Worm (Caenorhabditis elegans): ENCODE data around the gene str-198.

str-198 gene

DNA sequence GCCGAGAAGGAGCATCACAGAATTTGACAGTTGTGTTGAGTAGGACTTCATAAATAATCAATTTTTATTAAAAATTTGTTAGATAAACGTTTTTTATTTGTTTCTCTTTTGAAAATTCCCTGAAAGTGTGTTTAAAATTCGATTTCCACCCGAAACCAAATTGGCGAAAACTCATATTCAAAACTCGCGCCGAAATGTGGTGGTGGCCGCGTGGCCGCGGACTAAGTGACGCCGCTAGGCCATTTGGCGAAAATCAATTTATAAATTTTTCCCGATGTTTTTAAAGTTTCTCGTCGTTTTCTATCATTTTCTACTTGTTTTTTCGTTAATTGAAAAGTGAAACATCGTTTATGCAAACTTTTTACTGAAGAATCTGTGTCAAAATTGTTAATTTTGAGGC, 25.0 kb upstream of the str-198 start:
- TF ChIP-seq zag-1 (tag; optimal IDR thresholded peaks at IDR 0.05) (no peak), sma-9 (GFP tag; optimal IDR thresholded peaks at IDR 0.05) (peak; percentile 32), sma-9 (tag; optimal IDR thresholded peaks at IDR 0.05) (no peak), gmeb-1 (tag; optimal IDR thresholded peaks at IDR 0.05) (peak; percentile 87), sma-3 (GFP tag; optimal IDR thresholded peaks at IDR 0.05) (peak; percentile 52), nhr-10 (tag; optimal IDR thresholded peaks at IDR 0.05) (no peak), snpc-4 (tag; optimal IDR thresholded peaks at IDR 0.05) (peak; percentile 31), nhr-11 (tag; optimal IDR thresholded peaks at IDR 0.05) (no peak), unc-55 (GFP tag; optimal IDR thresholded peaks at IDR 0.05) (peak; percentile 41), nhr-129 (tag; optimal IDR thresholded peaks at IDR 0.05) (peak; percentile 12), C34F6.9 (tag; optimal IDR thresholded peaks at IDR 0.05) (peak; percentile 2), nhr-25 (tag; optimal IDR thresholded peaks at IDR 0.05) (no peak), crh-2 (tag; optimal IDR thresholded peaks at IDR 0.05) (peak; percentile 42), lin-13 (GFP tag; optimal IDR thresholded peaks at IDR 0.05) (peak; percentile 4)

DNA sequence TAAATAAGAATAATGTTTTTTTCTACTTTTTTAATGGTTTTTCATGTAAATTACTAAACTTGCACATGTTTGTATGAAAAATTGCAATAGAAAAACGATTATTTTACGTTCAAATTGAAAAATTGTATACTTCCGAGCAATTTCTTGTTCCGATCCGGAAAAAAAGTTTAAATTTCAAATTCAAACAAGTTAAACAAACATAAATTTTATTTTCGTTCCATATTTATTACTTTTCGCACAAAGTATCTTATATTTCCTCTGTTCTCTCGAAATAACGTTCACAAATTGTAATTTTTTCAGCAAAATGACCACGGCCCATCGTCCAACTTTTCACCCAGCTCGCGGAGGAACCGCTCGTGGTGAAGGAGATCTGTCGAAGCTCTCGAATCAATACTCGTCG, 24.6 kb upstream of the str-198 start, which contains the start of gene cwc-15:
cwc-15 (plus strand) TSS at position 301 of the 400 bp plus-strand sequence.
- TF ChIP-seq alr-1 (tag; optimal IDR thresholded peaks at IDR 0.05) (no peak), elt-1 (tag; optimal IDR thresholded peaks at IDR 0.05) (no peak), dmd-4 (tag; optimal IDR thresholded peaks at IDR 0.05) (no peak), lin-11 (tag; optimal IDR thresholded peaks at IDR 0.05) (no peak), ama-1 (optimal IDR thresholded peaks at IDR 0.05) (no peak), peb-1 (tag; optimal IDR thresholded peaks at IDR 0.05) (no peak), nhr-25 (tag; optimal IDR thresholded peaks at IDR 0.05) (no peak), aly-2 (tag; optimal IDR thresholded peaks at IDR 0.05) (no peak), nhr-10 (tag; optimal IDR thresholded peaks at IDR 0.05) (no peak), R02D3.7 (tag; optimal IDR thresholded peaks at IDR 0.05) (no peak), F13H6.1 (tag; optimal IDR thresholded peaks at IDR 0.05) (no peak), gmeb-1 (tag; optimal IDR thresholded peaks at IDR 0.05) (no peak), nhr-237 (tag; optimal IDR thresholded peaks at IDR 0.05) (no peak), elt-3 (tag; optimal IDR thresholded peaks at IDR 0.05) (no peak), nhr-23 (tag; optimal IDR thresholded peaks at IDR 0.05) (no peak)

DNA sequence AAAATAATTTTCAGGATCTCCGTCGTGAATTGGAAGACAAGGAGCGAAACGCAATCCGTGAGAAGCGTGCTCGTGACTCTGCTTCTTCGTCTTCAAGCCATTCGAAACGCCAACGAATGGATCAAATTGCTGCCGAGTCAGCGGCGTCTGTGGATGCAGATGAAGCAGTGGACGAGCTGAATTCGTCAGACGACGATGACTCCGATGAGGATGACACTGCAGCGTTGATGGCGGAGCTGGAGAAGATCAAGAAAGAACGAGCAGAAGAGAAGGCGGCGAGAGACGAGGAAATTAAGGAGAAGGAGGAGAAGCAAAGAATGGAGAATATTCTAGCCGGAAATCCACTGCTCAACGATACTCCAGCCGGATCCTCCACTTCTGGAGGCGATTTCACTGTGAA, 24.0 kb upstream of the str-198 start:
- TF ChIP-seq ceh-16 (tag; optimal IDR thresholded peaks at IDR 0.05) (no peak), nhr-6 (tag; optimal IDR thresholded peaks at IDR 0.05) (no peak), gmeb-1 (tag; optimal IDR thresholded peaks at IDR 0.05) (no peak), nhr-12 (tag; optimal IDR thresholded peaks at IDR 0.05) (no peak), C34F6.9 (tag; optimal IDR thresholded peaks at IDR 0.05) (no peak), elt-1 (tag; optimal IDR thresholded peaks at IDR 0.05) (no peak), nhr-21 (tag; optimal IDR thresholded peaks at IDR 0.05) (no peak), unc-39 (tag; optimal IDR thresholded peaks at IDR 0.05) (no peak), lin-13 (GFP tag; optimal IDR thresholded peaks at IDR 0.05) (no peak), nhr-25 (tag; optimal IDR thresholded peaks at IDR 0.05) (no peak)

DNA sequence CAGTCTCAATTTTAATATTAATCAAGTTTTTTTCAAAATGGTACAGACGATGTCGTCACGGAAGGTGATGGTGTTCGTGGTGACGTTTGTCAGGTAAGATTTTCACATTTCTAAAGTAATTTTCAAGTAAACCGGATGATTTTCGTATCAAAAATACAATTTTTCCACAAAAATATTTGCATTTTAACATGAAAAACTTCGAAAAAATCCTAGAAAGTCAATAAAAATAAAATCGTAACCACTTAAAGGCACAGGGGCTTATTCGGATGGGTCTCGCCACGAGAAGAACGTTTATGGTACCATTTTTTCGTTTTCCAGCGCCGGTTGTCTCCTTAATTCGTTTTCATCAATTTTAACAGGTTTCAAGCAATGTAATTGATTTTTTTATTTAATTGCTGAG, 23.3 kb upstream of the str-198 start, which contains the start of gene T10C6.6:
T10C6.6 (plus strand) TSS at position 27 of the 400 bp plus-strand sequence.
- no peak for TF ChIP-seq elt-3 (tag; optimal IDR thresholded peaks at IDR 0.05)
- no peak for TF ChIP-seq nhr-25 (tag; optimal IDR thresholded peaks at IDR 0.05)
- TF ChIP-seq ztf-11 (tag; optimal IDR thresholded peaks at IDR 0.05), result no peak
- no peak for TF ChIP-seq lsy-2 (tag; optimal IDR thresholded peaks at IDR 0.05)
- TF ChIP-seq peb-1 (tag; optimal IDR thresholded peaks at IDR 0.05), result no peak
- no peak for TF ChIP-seq nhr-129 (tag; optimal IDR thresholded peaks at IDR 0.05)

DNA sequence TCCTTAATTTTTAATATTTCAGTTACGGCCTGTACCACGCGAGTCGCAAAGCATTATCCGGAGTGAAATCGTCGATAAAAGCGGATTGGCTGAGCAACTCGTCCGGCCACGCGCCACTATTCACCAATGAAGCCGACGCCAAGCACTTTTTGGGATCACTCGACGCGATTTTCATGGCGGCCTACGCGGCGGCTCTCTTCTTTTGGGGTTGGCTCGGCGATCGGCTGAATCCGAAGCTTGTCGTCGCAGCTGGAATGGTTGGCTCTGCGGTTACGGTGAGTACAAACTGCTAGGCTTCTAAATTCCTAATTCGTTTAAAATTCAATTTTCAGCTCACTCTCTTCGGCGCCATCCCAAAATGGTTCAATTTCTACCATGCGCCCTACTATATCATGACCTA, 22.7 kb upstream of the str-198 start:
- TF ChIP-seq ztf-1 (GFP tag; conservative IDR thresholded peaks at IDR 0.05) (no peak), mdl-1 (tag; optimal IDR thresholded peaks at IDR 0.05) (no peak), mbf-1 (tag; optimal IDR thresholded peaks at IDR 0.05) (no peak), nhr-23 (tag; optimal IDR thresholded peaks at IDR 0.05) (no peak), aly-2 (tag; optimal IDR thresholded peaks at IDR 0.05) (no peak), sem-4 (tag; optimal IDR thresholded peaks at IDR 0.05) (no peak), ceh-16 (tag; optimal IDR thresholded peaks at IDR 0.05) (no peak), nhr-237 (tag; optimal IDR thresholded peaks at IDR 0.05) (no peak), skn-1 (tag; optimal IDR thresholded peaks at IDR 0.05) (no peak), sma-9 (GFP tag; optimal IDR thresholded peaks at IDR 0.05) (no peak), sma-9 (tag; optimal IDR thresholded peaks at IDR 0.05) (no peak), snpc-4 (tag; optimal IDR thresholded peaks at IDR 0.05) (no peak), nhr-6 (tag; optimal IDR thresholded peaks at IDR 0.05) (no peak)

All from whole organism, L2 larva.